Fruit fly (Drosophila melanogaster): ENCODE measurements around the gene Jhbp15.

The Jhbp15 gene

DNA sequence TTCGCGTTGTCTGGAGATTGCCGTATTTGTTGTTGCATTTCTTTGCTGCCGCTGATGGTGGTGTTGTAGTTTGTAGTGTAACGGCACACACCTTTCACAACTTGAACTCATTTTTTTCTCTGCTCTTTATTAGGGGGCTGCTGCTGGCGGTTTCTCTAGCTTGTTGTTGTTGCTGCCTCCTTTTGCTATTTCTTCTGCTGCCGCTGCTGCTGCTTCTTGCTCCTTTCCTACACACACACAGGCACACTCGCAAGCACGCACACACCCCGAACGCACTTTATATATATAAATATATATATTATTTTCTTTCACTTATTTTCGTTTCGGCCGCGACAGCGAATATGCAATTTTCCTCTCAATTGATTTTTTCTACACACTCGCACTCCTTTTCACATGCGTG, 46.4 kb upstream of the Jhbp15 start:
- 0 out of 2 replicates have a peak, but pooled peaks have one; percentile 41 for TF ChIP-seq rib (GFP tag; IDR thresholded peaks at IDR 0.05)
- TF ChIP-seq CG4360 (GFP tag; IDR thresholded peaks at IDR 0.05), result peak; percentile 78
- TF ChIP-seq CG17385 (GFP tag; optimal IDR thresholded peaks at IDR 0.05), result peak; percentile 61
- no peak for TF ChIP-seq stc (GFP tag; IDR thresholded peaks at IDR 0.05)
- peak; percentile 7 for TF ChIP-seq sqz (GFP tag; optimal IDR thresholded peaks at IDR 0.05)
- TF ChIP-seq Med (GFP tag), result peak; percentile 50
- TF ChIP-seq zen (tag; optimal IDR thresholded peaks at IDR 0.05), result no peak

- TF ChIP-seq CG10267 (tag; optimal IDR thresholded peaks at IDR 0.05) (no peak), h (optimal IDR thresholded peaks at IDR 0.05) (no peak), ranshi (GFP tag; IDR thresholded peaks at IDR 0.05) (no peak), Rfx (GFP tag; IDR thresholded peaks at IDR 0.05) (no peak), B-H1 (GFP tag; IDR thresholded peaks at IDR 0.05) (no peak), CG14860 (GFP tag; IDR thresholded peaks at IDR 0.05; ENCODE audit: partially characterized antibody) (no peak), zen2 (GFP tag; IDR thresholded peaks at IDR 0.05; ENCODE audit: partially characterized antibody) (no peak), slou (GFP tag; optimal IDR thresholded peaks at IDR 0.05) (no peak), CG3726 (GFP tag; IDR thresholded peaks at IDR 0.05) (no peak), CG4328 (GFP tag; optimal IDR thresholded peaks at IDR 0.05) (no peak), vvl (GFP tag; IDR thresholded peaks at IDR 0.05) (no peak), CG18262 (tag; optimal IDR thresholded peaks at IDR 0.05) (no peak), CG6654 (GFP tag; optimal IDR thresholded peaks at IDR 0.05) (no peak), Fer3 (tag; optimal IDR thresholded peaks at IDR 0.05) (no peak), MBD-R2 (GFP tag; IDR thresholded peaks at IDR 0.05) (0 out of 2 replicates have a peak, but pooled peaks have one; percentile 10), B-H2 (GFP tag; optimal IDR thresholded peaks at IDR 0.05) (no peak), MESR4 (GFP tag; optimal IDR thresholded peaks at IDR 0.05) (no peak), CG3847 (GFP tag; IDR thresholded peaks at IDR 0.05) (no peak), ERR (GFP tag; optimal IDR thresholded peaks at IDR 0.05) (no peak), CG11695 (GFP tag; IDR thresholded peaks at IDR 0.05) (no peak), CG6791 (GFP tag; IDR thresholded peaks at IDR 0.05; ENCODE audit: partially characterized antibody) (peak; percentile 39; the same call in 1 of the 3 replicates), psq (GFP tag; optimal IDR thresholded peaks at IDR 0.05) (no peak), ci (GFP tag; IDR thresholded peaks at IDR 0.05) (no peak), tap (tag; optimal IDR thresholded peaks at IDR 0.05) (no peak), cg (GFP tag; optimal IDR thresholded peaks at IDR 0.05) (peak; percentile 55), CG7372 (GFP tag; IDR thresholded peaks at IDR 0.05) (no peak), gfzf (GFP tag; optimal IDR thresholded peaks at IDR 0.05) (no peak), dimm (GFP tag; IDR thresholded peaks at IDR 0.05) (no peak), Sox102F (GFP tag; optimal IDR thresholded peaks at IDR 0.05) (no peak), Sin3A (optimal IDR thresholded peaks at IDR 0.05) (no peak), cato (GFP tag; optimal IDR thresholded peaks at IDR 0.05; ENCODE audit: borderline replicate concordance) (no peak), twi (tag; optimal IDR thresholded peaks at IDR 0.05) (no peak), lola (GFP tag; optimal IDR thresholded peaks at IDR 0.05) (no peak), CG6813 (GFP tag; optimal IDR thresholded peaks at IDR 0.05) (no peak), CG10565 (GFP tag; optimal IDR thresholded peaks at IDR 0.05) (no peak), fu2 (GFP tag; optimal IDR thresholded peaks at IDR 0.05) (no peak), dm (GFP tag; optimal IDR thresholded peaks at IDR 0.05) (no peak), crp (GFP tag; optimal IDR thresholded peaks at IDR 0.05) (no peak), CG32767 (GFP tag; IDR thresholded peaks at IDR 0.05) (no peak), repo (GFP tag; optimal IDR thresholded peaks at IDR 0.05) (no peak), CG7963 (GFP tag; IDR thresholded peaks at IDR 0.05; ENCODE audit: partially characterized antibody) (no peak), Bdp1 (GFP tag; optimal IDR thresholded peaks at IDR 0.05) (no peak), CG9609 (GFP tag; optimal IDR thresholded peaks at IDR 0.05) (no peak)
Observed at dm6 chr3R:21096532-21097143, 45.9 kb upstream of the Jhbp15 start.

All from whole organism, embryonic.